Fruit fly (Drosophila melanogaster) whole organism, embryonic: Measurements from ENCODE around the gene CalpB.

Experiments used
- ATbp ChIP-seq: fragments of 200-800 bp; sonication (Bioruptor generic); optimal IDR thresholded peaks from 2 replicates; lab custom pipeline; 2017; ENCODE audit warnings: missing biosample characterization, mild to moderate bottlenecking, missing genetic modification characterization, missing genetic modification reagents
- Blimp-1 ChIP-seq: fragments of 200-800 bp; sonication (Bioruptor generic); optimal IDR thresholded peaks from 3 replicates; lab custom pipeline; 2018; ENCODE audit warnings: missing biosample characterization, missing genetic modification characterization, mild to moderate bottlenecking, moderate library complexity, missing genetic modification reagents
- CG11504 ChIP-seq: fragments of 200-800 bp; sonication (Bioruptor generic); optimal IDR thresholded peaks from 3 replicates; lab custom pipeline; 2019; ENCODE audit warnings: missing biosample characterization, mild to moderate bottlenecking, missing genetic modification characterization, moderate library complexity
- CG11695 ChIP-seq: fragments of 200-800 bp; sonication (Bioruptor generic); IDR thresholded peaks from 3 replicates; pipeline ENCODE4 v1.3.6; 2022; ENCODE audit warnings: missing biosample characterization, missing genetic modification characterization
- CG13424 ChIP-seq: fragments of 200-800 bp; sonication (Bioruptor generic); optimal IDR thresholded peaks from 2 replicates; lab custom pipeline; 2019; ENCODE audit warnings: missing biosample characterization, mild to moderate bottlenecking, missing genetic modification characterization, moderate library complexity
- CG15514 ChIP-seq: fragments of 200-800 bp; sonication (Bioruptor generic); optimal IDR thresholded peaks from 3 replicates; lab custom pipeline; 2017; ENCODE audit warnings: missing biosample characterization, missing genetic modification characterization, mild to moderate bottlenecking, moderate library complexity, missing genetic modification reagents
- CG1647 ChIP-seq: fragments of 200-800 bp; sonication (Bioruptor generic); optimal IDR thresholded peaks from 3 replicates; lab custom pipeline; 2016; ENCODE audit warnings: missing biosample characterization, missing genetic modification characterization
- CG1832 ChIP-seq: fragments of 200-800 bp; sonication (Bioruptor generic); optimal IDR thresholded peaks from 2 replicates; lab custom pipeline; 2017; ENCODE audit warnings: missing biosample characterization, mild to moderate bottlenecking, missing genetic modification characterization, inconsistent platforms
- CG33213 ChIP-seq: fragments of 200-800 bp; sonication (Bioruptor generic); optimal IDR thresholded peaks from 3 replicates; lab custom pipeline; 2016; ENCODE audit warnings: missing biosample characterization, missing genetic modification characterization
- CG4854 ChIP-seq: fragments of 200-800 bp; sonication (Bioruptor generic); optimal IDR thresholded peaks from 2 replicates; lab custom pipeline; 2016; ENCODE audit warnings: missing biosample characterization, missing genetic modification characterization, inconsistent platforms
- CG5245 ChIP-seq: fragments of 200-800 bp; sonication (Bioruptor generic); optimal IDR thresholded peaks from 3 replicates; lab custom pipeline; 2016; ENCODE audit warnings: missing biosample characterization, missing genetic modification characterization
- CG6175 ChIP-seq: fragments of 200-800 bp; sonication (Bioruptor generic); IDR thresholded peaks from 3 replicates; pipeline ENCODE4 v1.3.6; 2022; ENCODE audit warnings: missing biosample characterization, missing genetic modification characterization
- CG6654 ChIP-seq: fragments of 200-800 bp; sonication (Bioruptor generic); optimal IDR thresholded peaks from 2 replicates; lab custom pipeline; 2017; ENCODE audit warnings: missing biosample characterization, mild to moderate bottlenecking, missing genetic modification characterization
- CG8478 ChIP-seq: fragments of >200 bp; optimal IDR thresholded peaks from 2 replicates; lab custom pipeline; 2018
- CG9932 ChIP-seq: fragments of 200-800 bp; sonication (Bioruptor generic); IDR thresholded peaks from 2 replicates; pipeline ENCODE4 v1.3.6; 2022; ENCODE audit warnings: missing biosample characterization, missing genetic modification characterization
- CHES-1-like ChIP-seq: fragments of 200-800 bp; sonication (Bioruptor generic); optimal IDR thresholded peaks from 2 replicates; lab custom pipeline; 2016; ENCODE audit warnings: missing biosample characterization, missing genetic modification characterization
- CkIIα-i1 ChIP-seq: fragments of 200-800 bp; sonication (Bioruptor generic); IDR thresholded peaks from 2 replicates; pipeline ENCODE4 v1.3.6; 2022; ENCODE audit warnings: missing biosample characterization, missing genetic modification characterization
- D ChIP-seq, 2 experiments: fragments of 200-800 bp in 1 of 2; fragments of >200 bp in 1 of 2; sonication (Bioruptor generic) in 1 of 2; optimal IDR thresholded peaks; 2 replicates in 1 of 2; 3 replicates in 1 of 2; lab custom pipeline; 2017; ENCODE audit warnings: mild to moderate bottlenecking in 1 of 2, missing biosample characterization in 1 of 2, missing genetic modification characterization in 1 of 2, missing genetic modification reagents in 1 of 2
- Dbx ChIP-seq: fragments of 200-800 bp; sonication (Bioruptor generic); IDR thresholded peaks from 3 replicates; pipeline ENCODE4 v1.3.6; 2022; ENCODE audit warnings: missing biosample characterization, missing genetic modification characterization
- Dip2 ChIP-seq: fragments of 200-800 bp; sonication (Bioruptor generic); IDR thresholded peaks from 2 replicates; pipeline ENCODE4 v1.3.6; 2022; ENCODE audit warnings: missing biosample characterization, missing genetic modification characterization
- Ets65A ChIP-seq: fragments of 200-800 bp; sonication (Bioruptor generic); peaks from one replicate; lab custom pipeline; 2016; ENCODE audit warnings: missing biosample characterization, missing genetic modification characterization
- Hmx ChIP-seq: fragments of 200-800 bp; sonication (Bioruptor generic); optimal IDR thresholded peaks from 2 replicates; lab custom pipeline; 2016; ENCODE audit warnings: missing biosample characterization, missing genetic modification characterization
- Hr3 ChIP-seq: fragments of 200-800 bp; sonication (Bioruptor generic); optimal IDR thresholded peaks from 3 replicates; lab custom pipeline; 2016; ENCODE audit warnings: missing biosample characterization, missing genetic modification characterization
- Nf-YC ChIP-seq: fragments of 200-800 bp; optimal IDR thresholded peaks from 3 replicates; lab custom pipeline; 2019; ENCODE audit warnings: missing biosample characterization, mild to moderate bottlenecking, missing genetic modification characterization, moderate library complexity
- NfI ChIP-seq: fragments of 200-800 bp; sonication (Bioruptor generic); optimal IDR thresholded peaks from 3 replicates; lab custom pipeline; 2018; ENCODE audit warnings: missing biosample characterization, mild to moderate bottlenecking, missing genetic modification characterization, moderate library complexity
- PHDP ChIP-seq: fragments of 200-800 bp; sonication (Bioruptor generic); optimal IDR thresholded peaks from 3 replicates; lab custom pipeline; 2018; ENCODE audit warnings: missing biosample characterization, mild to moderate bottlenecking, missing genetic modification characterization, moderate library complexity
- Spps ChIP-seq: fragments of 200-800 bp; sonication (Bioruptor generic); optimal IDR thresholded peaks from 2 replicates; lab custom pipeline; 2018; ENCODE audit warnings: missing biosample characterization, mild to moderate bottlenecking, missing genetic modification characterization
- Stat92E ChIP-seq, 3 experiments: fragments of >200 bp in 2 of 3; fragments of 200-800 bp in 1 of 3; sonication (Bioruptor generic) in 1 of 3; optimal IDR thresholded peaks; 2 replicates each; lab custom pipeline; 2017 to 2019; ENCODE audit warnings: missing biosample characterization in 3 of 3, missing genetic modification characterization in 3 of 3, mild to moderate bottlenecking in 1 of 3, moderate library complexity in 1 of 3
- TFAM ChIP-seq: fragments of 200-800 bp; sonication (Bioruptor generic); optimal IDR thresholded peaks from 2 replicates; lab custom pipeline; 2017; ENCODE audit warnings: missing biosample characterization, missing genetic modification characterization, inconsistent platforms
- amos ChIP-seq: fragments of 200-800 bp; sonication (Bioruptor generic); IDR thresholded peaks from 2 replicates; pipeline ENCODE4 v1.3.6; 2022; ENCODE audit warnings: missing biosample characterization, missing genetic modification characterization; ENCODE audit not compliant: partially characterized antibody
- ap ChIP-seq: fragments of 200-800 bp; sonication (Bioruptor generic); IDR thresholded peaks from 2 replicates; pipeline ENCODE4 v1.3.6; 2022; ENCODE audit warnings: missing biosample characterization, missing genetic modification characterization
- cas ChIP-seq: fragments of 200-800 bp; sonication (Bioruptor generic); IDR thresholded peaks from 2 replicates; pipeline ENCODE4 v1.3.6; 2022; ENCODE audit warnings: missing biosample characterization, missing genetic modification characterization
- chif ChIP-seq, 2 experiments: fragments of 200-800 bp; sonication (Bioruptor generic); optimal IDR thresholded peaks; 3 replicates each; lab custom pipeline; 2016; ENCODE audit warnings: missing biosample characterization in 2 of 2, missing genetic modification characterization in 2 of 2
- chm ChIP-seq: fragments of 200-800 bp; sonication (Bioruptor generic); IDR thresholded peaks from 2 replicates; pipeline ENCODE4 v1.3.6; 2022; ENCODE audit warnings: missing biosample characterization, missing genetic modification characterization
- crc ChIP-seq: fragments of 200-800 bp; sonication (Bioruptor generic); optimal IDR thresholded peaks from 2 replicates; lab custom pipeline; 2016; ENCODE audit warnings: missing biosample characterization, missing genetic modification characterization
- dan ChIP-seq: fragments of 200-800 bp; sonication (Bioruptor generic); IDR thresholded peaks from 2 replicates; pipeline ENCODE4 v1.3.6; 2022; ENCODE audit warnings: missing biosample characterization, missing genetic modification characterization
- fd102C ChIP-seq: fragments of 200-800 bp; sonication (Bioruptor generic); optimal IDR thresholded peaks from 2 replicates; lab custom pipeline; 2018; ENCODE audit warnings: missing biosample characterization, mild to moderate bottlenecking, missing genetic modification characterization, moderate library complexity
- fd3F ChIP-seq: fragments of 200-800 bp; sonication (Bioruptor generic); optimal IDR thresholded peaks from 2 replicates; lab custom pipeline; 2018; ENCODE audit warnings: missing biosample characterization, mild to moderate bottlenecking, missing genetic modification characterization, moderate library complexity
- ind ChIP-seq: fragments of 200-800 bp; sonication (Bioruptor generic); optimal IDR thresholded peaks from 3 replicates; lab custom pipeline; 2016; ENCODE audit warnings: missing biosample characterization, missing genetic modification characterization
- insv ChIP-seq, 2 experiments: fragments of 200-800 bp; sonication (Bioruptor generic); optimal IDR thresholded peaks; 3 replicates each; lab custom pipeline; 2016 to 2018; ENCODE audit warnings: missing biosample characterization in 2 of 2, missing genetic modification characterization in 2 of 2
- knrl ChIP-seq: fragments of 200-800 bp; sonication (Bioruptor generic); IDR thresholded peaks from 3 replicates; pipeline ENCODE4 v1.3.6; 2022; ENCODE audit warnings: missing biosample characterization, missing genetic modification characterization; ENCODE audit not compliant: partially characterized antibody
- lola ChIP-seq, 3 experiments: fragments of >200 bp in 2 of 3; fragments of 200-800 bp in 1 of 3; sonication (Bioruptor generic) in 1 of 3; optimal IDR thresholded peaks; 2 replicates each; lab custom pipeline; 2017 to 2019; ENCODE audit warnings: missing biosample characterization in 3 of 3, missing genetic modification characterization in 3 of 3, mild to moderate bottlenecking in 1 of 3, moderate library complexity in 1 of 3
- nau ChIP-seq: fragments of 200-800 bp; sonication (Bioruptor generic); optimal IDR thresholded peaks from 3 replicates; lab custom pipeline; 2017; ENCODE audit warnings: missing biosample characterization, mild to moderate bottlenecking, missing genetic modification characterization, missing genetic modification reagents
- pfk ChIP-seq: fragments of 200-800 bp; sonication (Bioruptor generic); optimal IDR thresholded peaks from 2 replicates; lab custom pipeline; 2018; ENCODE audit warnings: missing biosample characterization, mild to moderate bottlenecking, missing genetic modification characterization, moderate library complexity
- pum ChIP-seq: fragments of 200-800 bp; sonication (Bioruptor generic); optimal IDR thresholded peaks from 2 replicates; lab custom pipeline; 2016; ENCODE audit warnings: missing biosample characterization, missing genetic modification characterization
- rib ChIP-seq: fragments of 200-800 bp; sonication (Bioruptor generic); IDR thresholded peaks from 2 replicates; pipeline ENCODE4 v1.3.6; 2022; ENCODE audit warnings: missing biosample characterization, missing genetic modification characterization
- tgo ChIP-seq: fragments of 200-800 bp; sonication (Bioruptor generic); IDR thresholded peaks from 3 replicates; pipeline ENCODE4 v1.3.6; 2022; ENCODE audit warnings: missing biosample characterization, missing genetic modification characterization
- wek ChIP-seq: fragments of 200-800 bp; sonication (Bioruptor generic); optimal IDR thresholded peaks from 3 replicates; lab custom pipeline; 2018; ENCODE audit warnings: missing biosample characterization, mild to moderate bottlenecking, missing genetic modification characterization, moderate library complexity
- wor ChIP-seq: fragments of 200-800 bp; sonication (Bioruptor generic); IDR thresholded peaks from 2 replicates; pipeline ENCODE4 v1.3.6; 2022; ENCODE audit warnings: missing biosample characterization, missing genetic modification characterization

The CalpB gene

dm6 chr3L:9855784-9856426 lies 32.7 kb upstream of the CalpB start (continued):
- TF ChIP-seq crc (GFP tag; lab: Kevin White, UChicago) = peak; percentile 93
- TF ChIP-seq CG11695 = peak; percentile 95
- peak; percentile 99 for TF ChIP-seq Blimp-1
- TF ChIP-seq CG1647 (GFP tag; lab: Kevin White, UChicago) = peak; percentile 93
- TF ChIP-seq insv (GFP tag; optimal IDR thresholded peaks at IDR 0.05; lab: Kevin White, UChicago) = peak; percentile 47 to 56
- TF ChIP-seq CG8478 (lab: Kevin White, UChicago) = no peak
- TF ChIP-seq cas (GFP tag; lab: Robert Waterston, UW) = peak; percentile 73
- TF ChIP-seq CG5245 (GFP tag; lab: Kevin White, UChicago) = peak; percentile 98
- peak; percentile 97 for TF ChIP-seq wor (GFP tag; lab: Robert Waterston, UW)
- peak; percentile 81 for TF ChIP-seq Hmx (GFP tag; lab: Kevin White, UChicago)
- no peak for TF ChIP-seq D (optimal IDR thresholded peaks at IDR 0.05; lab: Kevin White, UChicago)
- peak; percentile 99 for TF ChIP-seq D (GFP tag; optimal IDR thresholded peaks at IDR 0.05; lab: Kevin White, UChicago)
- TF ChIP-seq Dip2 (GFP tag; lab: Robert Waterston, UW) = peak; percentile 65
- peak; percentile 96 for TF ChIP-seq Hr3
- peak; percentile 91 for TF ChIP-seq CG9932 (GFP tag; lab: Robert Waterston, UW)
- TF ChIP-seq TFAM = peak; percentile 94
- peak; percentile 98 for TF ChIP-seq ind
- TF ChIP-seq PHDP = peak; percentile 93
- peak; percentile 92 for TF ChIP-seq CG6654
- peak; percentile 99 for TF ChIP-seq Ets65A (GFP tag; lab: Kevin White, UChicago)
- TF ChIP-seq CG11504 = peak; percentile 97
- peak; percentile 99 for TF ChIP-seq chm (GFP tag; lab: Robert Waterston, UW)
- TF ChIP-seq CG1832 = no peak
- TF ChIP-seq Spps = peak; percentile 98
- TF ChIP-seq lola (GFP tag; optimal IDR thresholded peaks at IDR 0.05; lab: Kevin White, UChicago) = peak in 1 of 3 experiments; percentile 99
- TF ChIP-seq pfk = peak; percentile 45
- peak in 1 of 3 experiments; percentile 96 for TF ChIP-seq Stat92E (GFP tag; optimal IDR thresholded peaks at IDR 0.05; lab: Kevin White, UChicago)
- peak; percentile 94 for TF ChIP-seq CG4854
- peak; percentile 96 for TF ChIP-seq ap (GFP tag; lab: Robert Waterston, UW)
- TF ChIP-seq tgo (GFP tag; lab: Robert Waterston, UW) = peak; percentile 95
- TF ChIP-seq knrl (GFP tag; lab: Robert Waterston, UW) = no peak
- TF ChIP-seq CkIIα-i1 (GFP tag; lab: Robert Waterston, UW) = peak; percentile 51; the same call in 1 of the 2 replicates
- peak; percentile 89 for TF ChIP-seq NfI (GFP tag; lab: Kevin White, UChicago)
- peak; percentile 87 for TF ChIP-seq wek (GFP tag; lab: Kevin White, UChicago)
- peak; percentile 99 for TF ChIP-seq dan
- peak; percentile 81 for TF ChIP-seq Dbx (GFP tag; lab: Robert Waterston, UW)
- TF ChIP-seq CG13424 (tag; lab: Kevin White, UChicago) = peak; percentile 95
- TF ChIP-seq chif (GFP tag; optimal IDR thresholded peaks at IDR 0.05; lab: Kevin White, UChicago) = peak; percentile 97 to 99
- peak; percentile 76 for TF ChIP-seq fd3F (GFP tag; lab: Kevin White, UChicago)

DNA sequence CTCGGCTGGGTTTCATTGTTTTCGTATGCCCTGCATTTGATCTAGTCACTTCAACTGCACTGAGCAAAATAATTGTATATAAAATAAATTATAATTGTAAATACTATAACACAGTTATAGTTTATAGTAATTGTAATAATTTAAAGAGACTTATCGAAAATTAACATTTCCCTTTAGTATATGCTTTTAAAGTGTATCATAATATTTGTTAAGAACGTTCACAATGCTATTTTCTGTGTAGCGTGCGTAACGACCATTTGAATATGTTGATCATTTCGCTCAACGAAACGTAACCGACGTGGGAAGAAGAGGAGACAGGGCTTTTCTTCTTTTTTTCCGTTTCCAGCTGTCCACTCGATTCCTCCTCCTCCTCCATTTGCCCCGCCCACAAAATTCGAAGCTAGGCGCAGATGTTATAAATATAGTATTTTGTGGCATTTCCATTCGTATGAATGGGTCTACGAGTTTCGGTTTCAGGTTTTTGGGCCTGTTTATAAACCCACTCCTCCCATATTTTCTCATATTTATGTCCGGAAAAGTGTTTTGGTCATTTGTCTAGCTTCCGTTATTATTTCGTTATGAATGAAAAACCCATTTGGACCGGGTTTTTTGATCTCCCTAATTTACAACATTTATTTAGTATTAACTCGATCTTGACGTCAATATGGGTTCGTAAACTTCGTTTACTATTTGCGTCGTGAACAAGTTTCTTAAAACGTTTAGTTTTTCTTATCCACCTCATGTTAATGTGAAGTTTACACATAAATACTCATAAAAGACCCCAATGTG lies 31.9 kb upstream of the CalpB start:
- TF ChIP-seq CG6175 (GFP tag; lab: Robert Waterston, UW) (0 out of 3 replicates have a peak, but pooled peaks have one; percentile 6), nau (GFP tag; lab: Kevin White, UChicago) (peak; percentile 6), Nf-YC (peak; percentile 32), amos (no peak), CHES-1-like (GFP tag; lab: Kevin White, UChicago) (no peak), CG33213 (GFP tag; lab: Kevin White, UChicago) (no peak), fd102C (GFP tag; lab: Kevin White, UChicago) (peak; percentile 83), ATbp (GFP tag; lab: Kevin White, UChicago) (peak; percentile 81), pum (GFP tag; lab: Kevin White, UChicago) (no peak), crc (GFP tag; lab: Kevin White, UChicago) (no peak), rib (GFP tag; lab: Robert Waterston, UW) (peak; percentile 43; the same call in 1 of the 2 replicates), CG15514 (GFP tag; lab: Kevin White, UChicago) (peak; percentile 34)
